Worm (Caenorhabditis elegans): ENCODE measurements around the gene F56A8.5.

ce11 chrIII:13276958-13277357 lies 11.3 kb downstream of the F56A8.5 start, which contains the start of gene unc-64:
- TF ChIP-seq cog-1 (tag; optimal IDR thresholded peaks at IDR 0.05) (no peak), flt-1 (GFP tag; IDR thresholded peaks at IDR 0.05) (no peak), ref-1 (GFP tag; conservative IDR thresholded peaks at IDR 0.05) (no peak)
